Worm (Caenorhabditis elegans): ENCODE data around the gene cki-1.

cki-1 gene

ce11 chrII:7815406-7815805 is 4.4 kb downstream of the cki-1 start:
- TF ChIP-seq K11D2.4 (GFP tag; IDR thresholded peaks at IDR 0.05) (no peak), ceh-91 (GFP tag; IDR thresholded peaks at IDR 0.05) (no peak), ccch-3 (GFP tag; optimal IDR thresholded peaks at IDR 0.05) (no peak), ztf-25 (GFP tag; IDR thresholded peaks at IDR 0.05) (0 out of 2 replicates have a peak, but pooled peaks have one; percentile 16)

- TF ChIP-seq dox-1 (GFP tag; IDR thresholded peaks at IDR 0.05) (peak; percentile 50; the same call in 1 of the 2 replicates), lsl-1 (GFP tag; optimal IDR thresholded peaks at IDR 0.05) (peak; percentile 48), B0336.3 (GFP tag; IDR thresholded peaks at IDR 0.05) (0 out of 2 replicates have a peak, but pooled peaks have one; percentile 21), attf-5 (GFP tag; optimal IDR thresholded peaks at IDR 0.05) (peak; percentile 1), nhr-80 (tag; optimal IDR thresholded peaks at IDR 0.05) (peak; percentile 75), madf-8 (GFP tag; conservative IDR thresholded peaks at IDR 0.05) (peak; percentile 69), efl-1 (GFP tag; optimal IDR thresholded peaks at IDR 0.05) (peak; percentile 87), lin-54 (GFP tag; optimal IDR thresholded peaks at IDR 0.05) (peak; percentile 32), snpc-4 (GFP tag; optimal IDR thresholded peaks at IDR 0.05) (no peak), snpc-4 (tag; optimal IDR thresholded peaks at IDR 0.05) (no peak), F33H1.4 (GFP tag; IDR thresholded peaks at IDR 0.05) (peak; percentile 33), xnd-1 (tag; optimal IDR thresholded peaks at IDR 0.05) (peak; percentile 63), dpl-1 (GFP tag; optimal IDR thresholded peaks at IDR 0.05) (peak; percentile 57), D2030.7 (GFP tag; IDR thresholded peaks at IDR 0.05) (peak; percentile 37; the same call in 1 of the 2 replicates), sea-2 (GFP tag; IDR thresholded peaks at IDR 0.05) (no peak), let-526 (GFP tag; IDR thresholded peaks at IDR 0.05) (no peak), ceh-91 (GFP tag; IDR thresholded peaks at IDR 0.05) (peak; percentile 42; the same call in 1 of the 2 replicates), madf-6 (GFP tag; IDR thresholded peaks at IDR 0.05) (peak; percentile 90), aptf-2 (GFP tag; conservative IDR thresholded peaks at IDR 0.05) (no peak), hmg-1.2 (GFP tag; IDR thresholded peaks at IDR 0.05) (peak; percentile 36; the same call in 1 of the 2 replicates)
Measured at ce11 chrII:7816163-7816776, 5.2 kb downstream of the cki-1 start, which contains the start of gene cki-2. TSS of gene cki-2 (plus strand) at chrII:7816499.

ce11 chrII:7817580-7817979 is 6.5 kb downstream of the cki-1 start:
- no peak for TF ChIP-seq cebp-2 (GFP tag; IDR thresholded peaks at IDR 0.05)
- 0 out of 2 replicates have a peak, but pooled peaks have one; percentile 7 for TF ChIP-seq hsf-1 (GFP tag; IDR thresholded peaks at IDR 0.05)

- TF ChIP-seq tbp1 (GFP tag; optimal IDR thresholded peaks at IDR 0.05) (no peak), snpc-4 (GFP tag; optimal IDR thresholded peaks at IDR 0.05) (no peak), snpc-4 (tag; optimal IDR thresholded peaks at IDR 0.05) (no peak), hmg-1.2 (GFP tag; IDR thresholded peaks at IDR 0.05) (no peak)
Measured at ce11 chrII:7819359-7819758, 8.3 kb downstream of the cki-1 start.

- TF ChIP-seq F49E8.2 (tag; optimal IDR thresholded peaks at IDR 0.05; ENCODE audit: insufficient read depth) (no peak), ccch-3 (GFP tag; optimal IDR thresholded peaks at IDR 0.05) (no peak), attf-3 (GFP tag; conservative IDR thresholded peaks at IDR 0.05) (no peak), mxl-1 (tag; optimal IDR thresholded peaks at IDR 0.05) (no peak), ceh-91 (GFP tag; IDR thresholded peaks at IDR 0.05) (no peak), Y53G8AR.9 (GFP tag; conservative IDR thresholded peaks at IDR 0.05) (no peak), hmg-20 (GFP tag; IDR thresholded peaks at IDR 0.05) (no peak)
Measured at ce11 chrII:7822454-7822853, 11.4 kb downstream of the cki-1 start, which contains the start of gene irld-47. TSS of gene irld-47 (minus strand) at chrII:7822554.

All from whole organism, young adult.